Fruit fly (Drosophila melanogaster) whole organism, wandering third instar larva: ENCODE measurements around the gene CG2162.
A peak's percentile ranks its signal among the peaks of the same experiment; 100 is the strongest.

Source experiments
- Abd-B ChIP-seq: fragments of >200 bp; optimal IDR thresholded peaks from 2 replicates; lab custom pipeline; 2017; ENCODE audit warnings: missing biosample characterization, missing genetic modification characterization
- CG32264 ChIP-seq: fragments of 200-800 bp; sonication (Bioruptor generic); optimal IDR thresholded peaks from 2 replicates; lab custom pipeline; 2016; ENCODE audit warnings: missing biosample characterization, missing genetic modification characterization
- CG9705 ChIP-seq: fragments of 200-800 bp; sonication (Bioruptor generic); optimal IDR thresholded peaks from 2 replicates; lab custom pipeline; 2018; ENCODE audit warnings: missing biosample characterization, mild to moderate bottlenecking, missing genetic modification characterization
- CrebA ChIP-seq: fragments of 200-800 bp; sonication (Bioruptor generic); optimal IDR thresholded peaks from 2 replicates; lab custom pipeline; 2016; ENCODE audit warnings: missing biosample characterization, mild to moderate bottlenecking, missing genetic modification characterization, borderline replicate concordance
- Dif ChIP-seq: fragments of 200-275, 200-300 bp; sonication (Bioruptor generic); optimal IDR thresholded peaks from 2 replicates; lab custom pipeline; 2018; ENCODE audit warnings: missing biosample characterization, missing genetic modification characterization; ENCODE audit not compliant: partially characterized antibody
- HLH106 ChIP-seq: fragments of 200-800 bp; optimal IDR thresholded peaks from 3 replicates; lab custom pipeline; 2019; ENCODE audit warnings: missing biosample characterization, mild to moderate bottlenecking, missing genetic modification characterization, moderate library complexity
- Hnf4 ChIP-seq: fragments of 200-800 bp; sonication (Bioruptor generic); optimal IDR thresholded peaks from 2 replicates; lab custom pipeline; 2016; ENCODE audit warnings: missing biosample characterization, mild to moderate bottlenecking, missing genetic modification characterization
- Hr78 ChIP-seq: fragments of >200 bp; optimal IDR thresholded peaks from 2 replicates; lab custom pipeline; 2017; ENCODE audit warnings: missing biosample characterization, missing genetic modification characterization
- Hr83 ChIP-seq: fragments of 200-300 bp; sonication (Bioruptor generic); optimal IDR thresholded peaks from 2 replicates; lab custom pipeline; 2016; ENCODE audit warnings: missing biosample characterization, mild to moderate bottlenecking, missing genetic modification characterization, moderate library complexity; ENCODE audit not compliant: poor library complexity, severe bottlenecking
- Jra ChIP-seq: sonication (Bioruptor generic); optimal IDR thresholded peaks from 2 replicates; lab custom pipeline; 2016; ENCODE audit warnings: missing biosample characterization, missing genetic modification characterization
- Mio ChIP-seq: sonication (Bioruptor generic); optimal IDR thresholded peaks from 2 replicates; lab custom pipeline; 2016; ENCODE audit warnings: missing biosample characterization, missing genetic modification characterization
- Myc ChIP-seq: fragments of >200 bp; optimal IDR thresholded peaks from 2 replicates; lab custom pipeline; 2017
- N ChIP-seq: fragments of >200 bp; optimal IDR thresholded peaks from 2 replicates; lab custom pipeline; 2018; ENCODE audit warnings: missing biosample characterization, missing external identifiers, missing genetic modification characterization
- OdsH ChIP-seq: fragments of 200-800 bp; sonication (Bioruptor generic); optimal IDR thresholded peaks from 2 replicates; lab custom pipeline; 2016; ENCODE audit warnings: missing biosample characterization, mild to moderate bottlenecking, missing genetic modification characterization
- Rel ChIP-seq, 2 experiments: fragments of 200-800 bp; sonication (Bioruptor generic) in 1 of 2; optimal IDR thresholded peaks; 2 replicates in 1 of 2; 3 replicates in 1 of 2; lab custom pipeline; 2016 to 2019; ENCODE audit warnings: mild to moderate bottlenecking in 2 of 2, missing biosample characterization in 2 of 2, missing genetic modification characterization in 2 of 2, moderate library complexity in 1 of 2
- Sp1 ChIP-seq: fragments of 200-800 bp; sonication (Bioruptor generic); optimal IDR thresholded peaks from 3 replicates; lab custom pipeline; 2019; ENCODE audit warnings: missing biosample characterization, mild to moderate bottlenecking, missing genetic modification characterization, moderate library complexity
- Vsx2 ChIP-seq: fragments of 200-300, 225-300 bp; sonication (Bioruptor generic); optimal IDR thresholded peaks from 2 replicates; lab custom pipeline; 2018; ENCODE audit warnings: missing biosample characterization, missing genetic modification characterization; ENCODE audit not compliant: partially characterized antibody
- br ChIP-seq: fragments of 200-800 bp; sonication (Bioruptor generic); optimal IDR thresholded peaks from 2 replicates; lab custom pipeline; 2016; ENCODE audit warnings: missing biosample characterization, missing genetic modification characterization
- brk ChIP-seq: fragments of 200-800 bp; sonication (Bioruptor generic); optimal IDR thresholded peaks from 2 replicates; lab custom pipeline; 2016; ENCODE audit warnings: missing biosample characterization, mild to moderate bottlenecking, missing genetic modification characterization
- dl ChIP-seq, 2 experiments: fragments of 175-275, 200-275 bp in 1 of 2; fragments of 200-275 bp in 1 of 2; sonication (Bioruptor generic); optimal IDR thresholded peaks; lab custom pipeline; 2018; ENCODE audit warnings: mild to moderate bottlenecking in 2 of 2, missing biosample characterization in 2 of 2, missing genetic modification characterization in 2 of 2, moderate library complexity in 2 of 2; ENCODE audit not compliant: partially characterized antibody in 2 of 2, insufficient read depth in 1 of 2
- dmrt93B ChIP-seq: fragments of 200-800 bp; sonication (Bioruptor generic); optimal IDR thresholded peaks from 2 replicates; lab custom pipeline; 2018; ENCODE audit warnings: missing biosample characterization, mild to moderate bottlenecking, missing genetic modification characterization
- dsf ChIP-seq: sonication (Bioruptor generic); optimal IDR thresholded peaks from 2 replicates; lab custom pipeline; 2016; ENCODE audit warnings: missing biosample characterization, missing genetic modification characterization, borderline replicate concordance
- ey ChIP-seq: fragments of 200-800 bp; sonication (Bioruptor generic); optimal IDR thresholded peaks from 2 replicates; lab custom pipeline; 2016; ENCODE audit warnings: missing biosample characterization, missing genetic modification characterization
- foxo ChIP-seq, 2 experiments: fragments of 200-800 bp; sonication (Bioruptor generic); optimal IDR thresholded peaks; 2 replicates in 1 of 2; 3 replicates in 1 of 2; lab custom pipeline; 2016 to 2017; ENCODE audit warnings: missing biosample characterization in 2 of 2, missing genetic modification characterization in 2 of 2
- fru ChIP-seq: fragments of 200-800 bp; sonication (Bioruptor generic); optimal IDR thresholded peaks from 3 replicates; lab custom pipeline; 2016; ENCODE audit warnings: missing biosample characterization, mild to moderate bottlenecking, missing genetic modification characterization
- h ChIP-seq: fragments of 200-800 bp; sonication (Bioruptor generic); optimal IDR thresholded peaks from 3 replicates; lab custom pipeline; 2016; ENCODE audit warnings: missing biosample characterization, mild to moderate bottlenecking, missing genetic modification characterization
- jim ChIP-seq: fragments of 175-275, 200-325 bp; sonication (Bioruptor generic); optimal IDR thresholded peaks from 2 replicates; lab custom pipeline; 2016; ENCODE audit warnings: missing biosample characterization, mild to moderate bottlenecking, missing genetic modification characterization
- lola ChIP-seq: fragments of >200 bp; optimal IDR thresholded peaks from 2 replicates; lab custom pipeline; 2017; ENCODE audit warnings: missing biosample characterization, missing genetic modification characterization
- pan ChIP-seq: fragments of >200 bp; optimal IDR thresholded peaks from 2 replicates; lab custom pipeline; 2017
- psq ChIP-seq: fragments of 200-800 bp; sonication (Bioruptor generic); optimal IDR thresholded peaks from 3 replicates; lab custom pipeline; 2017; ENCODE audit warnings: missing biosample characterization, mild to moderate bottlenecking, missing genetic modification characterization, moderate library complexity
- rgr ChIP-seq: fragments of 200-800 bp; sonication (Bioruptor generic); optimal IDR thresholded peaks from 3 replicates; lab custom pipeline; 2016; ENCODE audit warnings: missing biosample characterization, mild to moderate bottlenecking, missing genetic modification characterization
- sage ChIP-seq: fragments of 200-800 bp; sonication (Bioruptor generic); optimal IDR thresholded peaks from 2 replicates; lab custom pipeline; 2016; ENCODE audit warnings: missing biosample characterization, mild to moderate bottlenecking, missing genetic modification characterization
- sv ChIP-seq: fragments of 200-800 bp; sonication (Bioruptor generic); optimal IDR thresholded peaks from 3 replicates; lab custom pipeline; 2016; ENCODE audit warnings: missing biosample characterization, missing genetic modification characterization
- tai ChIP-seq: sonication (Bioruptor generic); optimal IDR thresholded peaks from 2 replicates; lab custom pipeline; 2016; ENCODE audit warnings: missing biosample characterization, missing genetic modification characterization
- woc ChIP-seq: sonication (Bioruptor generic); optimal IDR thresholded peaks from 2 replicates; lab custom pipeline; 2016; ENCODE audit warnings: missing biosample characterization, mild to moderate bottlenecking, missing genetic modification characterization

The CG2162 gene

dm6 chr3L:3060054-3060979 lies 25.3 kb downstream of the CG2162 start (continued):
- TF ChIP-seq Rel (GFP tag; optimal IDR thresholded peaks at IDR 0.05; lab: Kevin White, UChicago): peak; percentile 99
- peak; percentile 92 for TF ChIP-seq Rel (tag; optimal IDR thresholded peaks at IDR 0.05; lab: Kevin White, UChicago)
- peak; percentile 98 for TF ChIP-seq CG9705 (GFP tag; lab: Kevin White, UChicago)
- peak; percentile 100 for TF ChIP-seq h (GFP tag; lab: Kevin White, UChicago)
- no peak for TF ChIP-seq dl (GFP tag; optimal IDR thresholded peaks at IDR 0.05; lab: Kevin White, UChicago; ENCODE audit: insufficient read depth in 1 of 2, partially characterized antibody in 2 of 2)
- peak; percentile 100 for TF ChIP-seq HLH106 (tag; lab: Kevin White, UChicago)
- peak; percentile 99 for TF ChIP-seq sage (GFP tag; lab: Kevin White, UChicago)
- peak; percentile 99 for TF ChIP-seq CG32264 (GFP tag; lab: Kevin White, UChicago)
- TF ChIP-seq, all 38 proteins: peak for 28

dm6 chr3L:3069774-3070173 lies 34.8 kb downstream of the CG2162 start:
- TF ChIP-seq Hnf4 (GFP tag; lab: Kevin White, UChicago) (no peak), CrebA (GFP tag; lab: Kevin White, UChicago) (peak; percentile 12), rgr (no peak), brk (GFP tag; lab: Kevin White, UChicago) (no peak), Mio (no peak), sv (no peak), foxo (GFP tag; optimal IDR thresholded peaks at IDR 0.05; lab: Kevin White, UChicago) (peak in 1 of 2 experiments; percentile 4), psq (GFP tag; lab: Kevin White, UChicago) (no peak), woc (GFP tag; lab: Kevin White, UChicago) (no peak), fru (no peak), dmrt93B (GFP tag; lab: Kevin White, UChicago) (no peak), Abd-B (no peak), Sp1 (GFP tag; lab: Kevin White, UChicago) (no peak), h (GFP tag; lab: Kevin White, UChicago) (no peak), OdsH (no peak), Hr78 (GFP tag; lab: Kevin White, UChicago) (no peak), lola (no peak), dl (GFP tag; optimal IDR thresholded peaks at IDR 0.05; lab: Kevin White, UChicago; ENCODE audit: insufficient read depth in 1 of 2, partially characterized antibody in 2 of 2) (peak in 1 of 2 experiments; percentile 40), dsf (GFP tag; lab: Kevin White, UChicago) (no peak), tai (GFP tag; lab: Kevin White, UChicago) (no peak), ey (GFP tag; lab: Kevin White, UChicago) (no peak), Dif (GFP tag; lab: Kevin White, UChicago) (peak; percentile 71), Myc (lab: Kevin White, UChicago) (no peak), sage (GFP tag; lab: Kevin White, UChicago) (no peak), CG9705 (GFP tag; lab: Kevin White, UChicago) (no peak), N (peak; percentile 21), br (GFP tag; lab: Kevin White, UChicago) (no peak)

dm6 chr3L:3070274-3071204 lies 35.5 kb downstream of the CG2162 start, which contains the start of the genes CG32486 and PAN3:
TSS of gene CG32486 (minus strand) at chr3L:3070839.
TSS of gene PAN3 (plus strand) at chr3L:3071133.
- TF ChIP-seq sv (peak; percentile 19), pan (no peak), Vsx2 (GFP tag; lab: Kevin White, UChicago) (peak; percentile 92), tai (GFP tag; lab: Kevin White, UChicago) (peak; percentile 60), brk (GFP tag; lab: Kevin White, UChicago) (peak; percentile 54), Abd-B (no peak), Mio (no peak), HLH106 (tag; lab: Kevin White, UChicago) (peak; percentile 28), dsf (GFP tag; lab: Kevin White, UChicago) (no peak), psq (GFP tag; lab: Kevin White, UChicago) (peak; percentile 97), Hr83 (peak; percentile 79), sage (GFP tag; lab: Kevin White, UChicago) (peak; percentile 22), Jra (GFP tag; lab: Kevin White, UChicago) (peak; percentile 83), CG9705 (GFP tag; lab: Kevin White, UChicago) (no peak), Myc (lab: Kevin White, UChicago) (peak; percentile 38), rgr (peak; percentile 65), Hr78 (GFP tag; lab: Kevin White, UChicago) (no peak), Hnf4 (GFP tag; lab: Kevin White, UChicago) (peak; percentile 72), jim (GFP tag; lab: Kevin White, UChicago) (peak; percentile 13), fru (peak; percentile 27), br (GFP tag; lab: Kevin White, UChicago) (peak; percentile 2), lola (no peak), CG32264 (GFP tag; lab: Kevin White, UChicago) (no peak), Sp1 (GFP tag; lab: Kevin White, UChicago) (peak; percentile 69), Dif (GFP tag; lab: Kevin White, UChicago) (peak; percentile 87), dl (GFP tag; optimal IDR thresholded peaks at IDR 0.05; lab: Kevin White, UChicago; ENCODE audit: insufficient read depth in 1 of 2, partially characterized antibody in 2 of 2) (peak; percentile 69 to 73), OdsH (peak; percentile 58), N (peak; percentile 40), ey (GFP tag; lab: Kevin White, UChicago) (peak; percentile 36), h (GFP tag; lab: Kevin White, UChicago) (peak; percentile 68), CrebA (GFP tag; lab: Kevin White, UChicago) (no peak)
